Worm (Caenorhabditis elegans): ENCODE measurements around the gene F11E6.10.

The F11E6.10 gene

DNA sequence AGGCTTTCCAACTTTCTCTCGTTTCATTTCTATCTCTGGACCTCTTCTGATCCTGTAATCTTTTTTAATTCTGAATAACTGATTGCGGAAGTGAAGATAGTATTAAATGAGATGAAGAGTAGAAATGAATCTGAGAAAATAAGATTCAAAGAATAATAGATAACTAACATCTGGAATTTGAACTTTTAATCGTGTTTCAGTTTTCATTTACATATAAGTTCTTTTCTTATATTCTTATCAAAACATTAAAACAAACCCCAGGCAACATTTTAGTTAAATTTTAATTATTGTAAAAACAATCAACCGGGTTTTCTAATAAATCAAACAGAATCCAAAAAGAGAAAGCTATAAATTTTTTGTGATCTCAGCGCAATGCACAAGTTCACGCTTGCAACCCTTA, 9.8 kb downstream of the F11E6.10 start:
- TF ChIP-seq dao-5 (tag; optimal IDR thresholded peaks at IDR 0.05), result no peak
- no peak for TF ChIP-seq W03F9.2 (tag; optimal IDR thresholded peaks at IDR 0.05)
- no peak for TF ChIP-seq him-1 (tag; optimal IDR thresholded peaks at IDR 0.05)

DNA sequence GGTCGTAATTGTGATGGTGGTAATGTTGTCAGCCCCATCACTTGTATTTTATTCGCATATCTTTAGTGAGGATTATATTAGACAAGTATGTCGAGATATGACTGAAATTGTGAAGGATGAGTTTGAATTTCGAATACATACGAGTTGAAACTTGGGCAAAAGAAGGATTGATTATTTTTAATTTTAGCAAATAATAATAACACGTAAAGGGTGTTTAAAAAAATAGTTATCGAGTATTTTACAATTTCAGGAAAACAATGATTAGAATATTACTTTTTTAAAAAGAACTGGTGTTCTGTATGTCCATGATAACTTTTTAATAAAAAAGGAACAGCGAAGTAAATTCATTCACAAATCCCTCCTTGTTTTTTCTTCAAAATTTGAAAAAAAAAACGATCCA, 12.5 kb downstream of the F11E6.10 start, which contains the start of gene F11E6.8:
Gene F11E6.8, minus strand, starts transcription at position 101 of the 400 bp plus-strand sequence.
- no peak for TF ChIP-seq him-1 (tag; optimal IDR thresholded peaks at IDR 0.05)
- no peak for TF ChIP-seq dao-5 (tag; optimal IDR thresholded peaks at IDR 0.05)
- no peak for TF ChIP-seq W03F9.2 (tag; optimal IDR thresholded peaks at IDR 0.05)

DNA sequence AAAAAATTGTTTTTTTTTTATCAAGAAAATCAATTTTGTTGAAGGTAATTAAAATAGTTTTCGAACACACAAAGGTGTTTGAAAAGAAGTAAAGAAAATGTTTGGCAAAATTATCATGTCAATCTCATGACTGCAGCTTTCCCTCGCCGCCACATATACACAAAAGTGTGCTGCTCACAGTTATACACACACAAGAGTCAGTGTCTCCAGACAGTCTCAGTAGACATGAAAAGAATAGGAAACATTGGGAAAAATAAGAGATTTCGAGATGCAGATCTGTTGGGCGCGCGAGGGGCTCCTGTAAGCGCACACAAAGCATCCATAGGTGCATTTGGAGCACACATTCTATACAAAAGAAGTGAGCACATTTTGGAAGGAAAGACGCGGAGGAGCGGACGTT, 14.6 kb downstream of the F11E6.10 start:
- TF ChIP-seq him-1 (tag; optimal IDR thresholded peaks at IDR 0.05) (no peak), W03F9.2 (tag; optimal IDR thresholded peaks at IDR 0.05) (no peak), dao-5 (tag; optimal IDR thresholded peaks at IDR 0.05) (no peak)

DNA sequence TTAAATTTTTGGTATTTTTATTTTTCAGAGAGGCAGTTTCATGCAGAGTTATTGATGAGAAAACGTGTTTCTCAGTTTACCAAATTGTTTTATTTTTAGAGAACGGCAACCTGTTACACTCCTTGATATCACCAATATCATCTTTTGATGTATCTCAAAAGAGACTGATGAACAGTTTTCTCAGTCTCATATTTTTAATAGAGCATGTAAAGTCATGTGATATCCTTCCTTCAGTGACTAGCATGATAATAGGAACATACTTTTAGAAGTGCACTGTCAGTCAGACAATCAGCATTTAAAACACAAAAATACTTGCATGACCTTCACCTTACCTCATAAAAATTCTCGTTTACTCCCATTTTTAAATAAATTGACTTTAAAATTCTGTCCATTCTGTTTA, 20.5 kb downstream of the F11E6.10 start, which contains the start of gene F11E6.11:
Gene F11E6.11, plus strand, starts transcription at position 325 of the 400 bp plus-strand sequence.
- TF ChIP-seq him-1 (tag; optimal IDR thresholded peaks at IDR 0.05), result no peak

DNA sequence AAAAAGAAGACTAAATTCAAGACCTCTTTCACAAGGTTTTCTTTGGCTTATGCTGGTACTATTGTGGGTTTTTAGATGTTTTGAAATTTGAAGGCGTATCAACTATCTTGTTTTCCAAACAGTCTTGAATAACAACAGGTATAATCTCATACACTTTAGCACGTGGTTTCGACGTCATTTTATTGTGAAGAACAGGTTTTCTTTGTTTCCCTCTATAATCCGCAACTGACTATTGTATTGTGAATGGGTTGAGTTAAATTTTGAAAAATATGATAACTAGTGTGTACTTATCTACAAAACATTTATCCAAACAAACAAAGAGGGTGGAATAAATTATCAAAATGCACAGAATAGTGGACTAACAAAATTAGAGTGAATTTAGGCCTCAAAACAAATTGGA, 21.7 kb downstream of the F11E6.10 start:
- TF ChIP-seq W03F9.2 (tag; optimal IDR thresholded peaks at IDR 0.05), result no peak
- no peak for TF ChIP-seq him-1 (tag; optimal IDR thresholded peaks at IDR 0.05)
- TF ChIP-seq dao-5 (tag; optimal IDR thresholded peaks at IDR 0.05), result no peak

DNA sequence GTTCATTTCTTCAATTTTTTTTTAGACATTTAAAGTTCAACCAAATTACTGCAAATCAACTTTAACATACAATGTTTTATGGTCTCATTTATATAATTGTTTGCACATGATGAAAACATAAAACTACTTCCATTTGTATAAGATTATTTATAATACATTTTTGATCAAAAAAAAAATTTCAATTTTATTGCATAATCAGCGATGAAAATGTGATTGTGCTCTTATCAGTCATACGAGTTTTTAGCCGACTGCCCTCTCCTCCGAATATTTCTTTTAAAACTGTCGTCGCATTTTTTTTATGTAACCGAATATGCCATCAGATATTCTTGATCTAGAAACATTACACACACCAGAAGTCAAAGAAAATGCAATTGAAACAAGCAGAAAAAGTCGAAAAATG, 22.5 kb downstream of the F11E6.10 start, which contains the start of gene F08A7.1:
Gene F08A7.1, plus strand, starts transcription at position 191 of the 400 bp plus-strand sequence.
- no peak for TF ChIP-seq him-1 (tag; optimal IDR thresholded peaks at IDR 0.05)
- no peak for TF ChIP-seq W03F9.2 (tag; optimal IDR thresholded peaks at IDR 0.05)
- no peak for TF ChIP-seq dao-5 (tag; optimal IDR thresholded peaks at IDR 0.05)

DNA sequence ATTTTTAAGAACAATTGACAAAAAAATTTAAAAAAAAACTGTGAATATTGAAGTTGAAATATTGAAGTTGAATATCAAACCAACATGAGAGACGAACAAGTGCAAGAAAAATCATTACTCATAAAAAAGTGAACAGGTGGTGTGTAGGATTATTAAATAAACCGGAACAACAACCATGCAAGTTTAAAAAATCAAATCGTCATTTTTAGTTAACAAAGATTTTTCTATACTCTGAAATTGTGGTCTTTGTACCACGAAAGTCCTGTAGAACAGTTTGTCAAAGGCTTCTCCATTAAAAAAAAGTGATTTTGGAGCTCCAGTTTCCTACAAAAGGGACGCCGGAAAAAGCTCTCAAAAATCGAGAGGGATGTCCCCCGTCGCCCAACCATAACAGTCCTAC, 23.0 kb downstream of the F11E6.10 start, which contains the start of gene C06A12.19:
Gene C06A12.19, minus strand, starts transcription at position 101 of the 400 bp plus-strand sequence.
- TF ChIP-seq W03F9.2 (tag; optimal IDR thresholded peaks at IDR 0.05) (no peak), dao-5 (tag; optimal IDR thresholded peaks at IDR 0.05) (no peak), him-1 (tag; optimal IDR thresholded peaks at IDR 0.05) (no peak)

DNA sequence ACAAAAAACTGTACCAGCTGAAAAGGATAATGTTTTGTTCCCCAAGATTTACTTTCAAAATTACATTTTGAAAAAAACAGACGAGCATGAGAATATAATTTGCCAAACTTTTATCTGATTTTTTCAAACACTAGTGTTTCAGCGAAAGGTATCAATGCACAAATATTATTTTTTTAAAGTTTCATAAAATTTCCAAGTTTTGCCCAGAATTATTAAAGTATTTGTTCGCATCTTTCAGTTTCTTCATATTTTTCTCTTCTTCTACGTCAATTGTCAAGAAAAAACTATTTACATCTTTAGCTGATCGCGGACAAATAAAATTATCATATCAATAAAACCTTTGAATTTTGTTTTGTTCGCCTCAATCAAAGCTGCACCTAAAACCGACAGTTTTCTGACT, 25.9 kb downstream of the F11E6.10 start, which contains the start of gene C06A12.8:
Gene C06A12.8, plus strand, starts transcription at position 301 of the 400 bp plus-strand sequence.
- TF ChIP-seq W03F9.2 (tag; optimal IDR thresholded peaks at IDR 0.05) (no peak), him-1 (tag; optimal IDR thresholded peaks at IDR 0.05) (no peak), dao-5 (tag; optimal IDR thresholded peaks at IDR 0.05) (no peak)

DNA sequence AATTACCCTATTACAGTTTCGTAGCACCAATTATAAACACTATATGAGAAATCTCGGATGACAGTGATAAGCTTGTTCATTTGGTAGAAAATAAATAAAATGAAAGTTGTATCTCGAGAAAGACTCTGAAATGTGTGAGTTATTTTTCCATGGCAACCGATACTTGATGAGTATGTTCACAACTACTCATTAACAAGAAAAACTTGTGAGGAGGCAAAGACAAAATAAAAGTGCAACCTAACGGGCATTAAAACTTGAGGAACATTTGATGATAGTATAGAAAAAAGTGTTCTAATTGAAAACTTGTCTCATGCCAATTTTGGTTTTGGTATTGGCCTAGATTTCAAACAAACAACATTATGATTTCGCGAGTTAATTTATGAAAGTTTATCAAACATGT, 26.4 kb downstream of the F11E6.10 start, which contains the start of gene gcy-27:
Gene gcy-27, minus strand, starts transcription at position 101 of the 400 bp plus-strand sequence.
- no peak for TF ChIP-seq dao-5 (tag; optimal IDR thresholded peaks at IDR 0.05)
- TF ChIP-seq W03F9.2 (tag; optimal IDR thresholded peaks at IDR 0.05), result no peak
- TF ChIP-seq him-1 (tag; optimal IDR thresholded peaks at IDR 0.05), result no peak

DNA sequence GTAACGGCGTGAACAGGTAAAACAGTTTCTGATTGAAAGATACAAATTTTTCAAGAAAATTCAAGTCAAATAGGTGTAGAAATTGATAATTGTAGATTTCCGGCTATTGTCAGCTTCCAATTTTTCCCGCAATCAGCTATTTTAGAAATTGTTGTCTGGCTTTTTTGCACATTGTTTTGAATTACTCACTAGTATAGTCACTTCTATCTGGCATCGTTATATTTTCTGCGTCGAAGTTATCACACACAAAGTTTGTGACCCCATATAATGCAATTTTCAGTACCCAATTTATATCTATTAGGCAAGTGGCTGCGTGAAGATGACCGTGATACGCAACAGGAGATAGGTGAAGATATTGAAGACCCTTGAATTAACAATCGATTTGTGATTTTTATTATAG, 27.7 kb downstream of the F11E6.10 start:
- TF ChIP-seq dao-5 (tag; optimal IDR thresholded peaks at IDR 0.05), result no peak
- no peak for TF ChIP-seq him-1 (tag; optimal IDR thresholded peaks at IDR 0.05)
- TF ChIP-seq W03F9.2 (tag; optimal IDR thresholded peaks at IDR 0.05), result no peak

DNA sequence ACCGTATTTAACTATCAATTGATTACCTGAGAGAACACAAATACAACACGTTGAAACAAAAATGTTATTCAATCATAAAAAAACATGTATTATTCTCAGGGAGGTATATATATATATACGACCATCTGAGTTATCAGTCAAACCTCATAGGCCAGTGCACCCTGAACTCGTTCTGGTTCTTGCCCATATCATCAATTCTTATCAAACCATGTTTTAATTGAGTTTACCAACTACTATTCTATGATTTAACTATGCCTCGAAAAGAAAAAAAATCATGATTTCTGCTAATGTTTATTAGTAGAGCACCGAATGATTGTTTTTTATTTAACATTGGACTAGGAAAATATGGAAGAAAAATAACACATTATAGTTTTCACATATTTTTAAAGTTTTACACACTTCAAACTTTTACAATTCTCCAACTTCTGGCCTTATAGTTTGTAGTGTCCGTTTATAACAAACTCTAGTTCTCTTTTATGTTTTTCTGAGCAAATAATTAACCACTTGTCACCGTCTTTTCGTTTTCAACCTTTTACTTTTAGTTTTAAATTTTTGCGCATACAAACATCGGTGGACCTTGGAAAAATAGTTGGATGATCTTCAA, 30.6 kb downstream of the F11E6.10 start:
- no peak for TF ChIP-seq dao-5 (tag; optimal IDR thresholded peaks at IDR 0.05)
- TF ChIP-seq him-1 (tag; optimal IDR thresholded peaks at IDR 0.05), result no peak

DNA sequence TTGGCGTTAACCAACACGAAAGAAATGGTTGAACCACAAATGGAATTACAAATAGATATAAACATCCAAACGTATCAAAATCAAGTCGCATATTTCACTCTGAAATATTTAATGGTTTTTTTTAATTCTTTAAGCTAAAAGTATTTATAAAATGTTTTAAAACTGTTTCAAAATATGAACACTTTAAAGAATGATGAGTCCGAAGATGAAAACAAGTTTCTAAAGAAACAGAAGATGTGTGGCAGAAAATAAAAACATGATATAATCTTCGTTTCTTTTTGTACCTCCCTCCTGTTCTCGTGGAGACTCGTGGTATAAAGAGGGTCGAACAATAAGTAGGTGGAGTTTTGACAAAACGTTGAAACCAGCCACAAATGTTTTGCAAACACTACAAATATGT, 31.7 kb downstream of the F11E6.10 start, which contains the start of gene lact-6:
Gene lact-6, minus strand, starts transcription at position 101 of the 400 bp plus-strand sequence.
- no peak for TF ChIP-seq dao-5 (tag; optimal IDR thresholded peaks at IDR 0.05)
- TF ChIP-seq W03F9.2 (tag; optimal IDR thresholded peaks at IDR 0.05), result no peak
- no peak for TF ChIP-seq him-1 (tag; optimal IDR thresholded peaks at IDR 0.05)

DNA sequence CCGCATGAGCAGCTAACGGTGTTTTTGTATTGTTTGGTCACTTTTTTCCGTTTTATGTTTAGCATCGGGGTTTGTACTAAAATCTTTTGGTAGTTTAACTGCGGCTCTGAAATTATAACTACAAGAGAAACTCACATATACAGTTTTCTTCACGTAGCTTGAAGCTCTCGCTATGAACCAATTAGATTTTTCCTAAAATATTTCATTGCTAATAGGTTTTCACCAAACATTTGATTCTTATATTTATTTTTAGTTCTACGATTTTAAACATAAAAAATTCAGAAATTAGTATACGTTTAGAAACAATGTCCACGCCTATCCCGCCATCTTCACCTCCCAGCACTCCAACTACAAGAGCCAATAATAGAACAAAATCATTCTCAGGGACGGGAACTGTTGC, 35.5 kb downstream of the F11E6.10 start, which contains the start of gene C06A12.3:
Gene C06A12.3, plus strand, starts transcription at position 301 of the 400 bp plus-strand sequence.
- TF ChIP-seq dao-5 (tag; optimal IDR thresholded peaks at IDR 0.05) (no peak), W03F9.2 (tag; optimal IDR thresholded peaks at IDR 0.05) (no peak), him-1 (tag; optimal IDR thresholded peaks at IDR 0.05) (no peak)

DNA sequence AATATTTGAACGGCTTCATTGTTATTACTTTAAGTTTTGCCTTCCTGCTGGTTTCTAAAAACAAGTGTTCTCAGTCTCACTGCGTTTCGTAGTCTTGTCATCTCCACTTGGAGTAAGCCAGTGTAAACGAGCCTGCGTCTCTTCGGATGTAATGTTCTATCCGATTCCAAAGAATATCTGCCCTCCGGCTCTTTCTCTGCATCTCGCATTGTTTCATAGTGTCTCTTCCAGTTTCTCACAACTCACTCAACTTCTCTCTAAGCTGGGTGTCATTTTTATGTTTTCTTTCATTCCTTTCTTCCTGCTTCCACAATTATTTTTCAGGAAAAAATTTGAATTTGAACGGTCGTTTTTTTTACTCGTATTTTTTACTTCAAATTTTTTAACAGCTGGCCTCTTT, 36.0 kb downstream of the F11E6.10 start:
- TF ChIP-seq dao-5 (tag; optimal IDR thresholded peaks at IDR 0.05) (no peak), W03F9.2 (tag; optimal IDR thresholded peaks at IDR 0.05) (no peak), him-1 (tag; optimal IDR thresholded peaks at IDR 0.05) (no peak)

DNA sequence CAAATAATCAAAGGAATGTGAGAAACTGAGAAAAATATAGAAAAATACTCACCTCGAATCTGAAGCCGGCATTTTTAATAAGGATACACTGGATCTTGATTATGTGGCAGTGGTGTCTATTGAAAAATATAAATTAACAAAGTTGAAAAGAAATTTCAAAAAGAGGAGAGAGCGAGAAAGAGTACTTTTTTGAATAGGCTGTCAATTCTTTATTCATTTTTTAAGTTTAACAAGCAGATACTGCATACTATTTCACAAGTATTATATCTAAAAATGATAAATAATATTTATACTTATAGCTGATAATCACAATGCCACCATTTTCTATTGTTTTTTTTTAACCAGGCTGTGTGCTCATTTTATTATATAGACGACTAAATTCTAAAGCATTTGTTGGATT, 45.2 kb downstream of the F11E6.10 start, which contains the start of gene npr-26:
Gene npr-26, minus strand, starts transcription at position 101 of the 400 bp plus-strand sequence.
- no peak for TF ChIP-seq dao-5 (tag; optimal IDR thresholded peaks at IDR 0.05)
- TF ChIP-seq W03F9.2 (tag; optimal IDR thresholded peaks at IDR 0.05), result no peak
- TF ChIP-seq him-1 (tag; optimal IDR thresholded peaks at IDR 0.05), result no peak

Data from whole organism, L4/young adult.